Worm (Caenorhabditis elegans) whole organism, early embryonic: Measurements from ENCODE around the gene R03H10.1.

Experiments used
- F13C5.2 ChIP-seq: sonication (generic microtip); optimal IDR thresholded peaks from 2 replicates; lab custom pipeline; 2017; ENCODE audit warnings: mild to moderate bottlenecking, missing genetic modification characterization, inconsistent platforms, missing compliant biosample characterization
- aly-1 ChIP-seq: sonication (generic microtip); optimal IDR thresholded peaks from 2 replicates; lab custom pipeline; 2016; ENCODE audit warnings: missing genetic modification characterization, missing compliant biosample characterization
- ama-1 ChIP-seq: fragments of 150-350 bp; optimal IDR thresholded peaks from 2 replicates; lab custom pipeline; 2014
- flt-1 ChIP-seq: fragments of 200-800 bp; sonication (Bioruptor generic); IDR thresholded peaks from 2 replicates; pipeline ENCODE4 v1.3.6; 2022; ENCODE audit warnings: missing genetic modification characterization, missing compliant biosample characterization
- hmg-4 ChIP-seq: fragments of 200-800 bp; sonication (Bioruptor generic); optimal IDR thresholded peaks from 2 replicates; lab custom pipeline; 2018; ENCODE audit warnings: mild to moderate bottlenecking, missing genetic modification characterization, missing compliant biosample characterization
- tbx-11 ChIP-seq: fragments of 200-800 bp; sonication (Bioruptor generic); IDR thresholded peaks from 2 replicates; pipeline ENCODE4 v1.3.6; 2022; ENCODE audit warnings: missing genetic modification characterization, missing compliant biosample characterization
- tbx-37 ChIP-seq: fragments of 200-800 bp; sonication (Bioruptor generic); conservative IDR thresholded peaks from 2 replicates; pipeline ENCODE4 v1.3.6; 2022; ENCODE audit warnings: missing genetic modification reagents, missing genetic modification characterization, missing compliant biosample characterization

DNA sequence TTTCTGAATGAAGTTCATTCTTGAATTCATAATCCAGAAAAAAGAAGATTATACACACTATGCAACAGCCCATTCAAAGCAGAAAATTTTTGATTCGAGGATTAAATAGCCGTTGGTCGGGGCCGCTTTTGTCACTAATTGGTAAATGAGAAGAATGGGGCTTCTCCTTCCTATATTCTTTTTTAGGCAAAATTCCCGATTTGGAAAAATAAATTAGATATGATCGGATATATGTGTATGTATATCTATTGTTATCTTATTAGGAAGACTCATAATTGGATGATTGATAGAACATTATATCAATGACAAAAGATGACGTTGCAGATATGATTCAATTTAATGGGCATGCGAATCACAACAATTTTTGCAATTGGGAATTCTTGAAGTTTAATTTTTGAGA is 29.8 kb upstream of the R03H10.1 start:
- TF ChIP-seq tbx-11 (GFP tag; lab: Robert Waterston, UW) (no peak), flt-1 (no peak), hmg-4 (GFP tag; lab: Kevin White, UChicago) (no peak), tbx-37 (GFP tag; lab: Robert Waterston, UW) (no peak), ama-1 (lab: Kevin White, UChicago) (no peak), aly-1 (tag; lab: Kevin White, UChicago) (no peak), F13C5.2 (tag; lab: Kevin White, UChicago) (no peak)
